Worm (Caenorhabditis elegans) whole organism, midembryonic: ENCODE data around the gene zzz-1.

Experiments used
- T22C8.4 ChIP-seq: fragments of 200-800 bp; sonication (Bioruptor generic); IDR thresholded peaks from 2 replicates; pipeline ENCODE4 v1.3.6; 2022; ENCODE audit warnings: missing genetic modification characterization, missing compliant biosample characterization
- cog-1 ChIP-seq: sonication (generic microtip); optimal IDR thresholded peaks from 2 replicates; lab custom pipeline; 2016; ENCODE audit warnings: missing genetic modification characterization, missing compliant biosample characterization
- flt-1 ChIP-seq: fragments of 200-800 bp; sonication (Bioruptor generic); IDR thresholded peaks from 2 replicates; pipeline ENCODE4 v1.3.6; 2022; ENCODE audit warnings: missing genetic modification characterization, missing compliant biosample characterization
- klf-2 ChIP-seq: fragments of 200-800 bp; sonication (Bioruptor generic); conservative IDR thresholded peaks from 2 replicates; pipeline ENCODE4 v1.3.6; 2022; ENCODE audit warnings: missing genetic modification reagents, missing genetic modification characterization, missing compliant biosample characterization
- ztf-23 ChIP-seq: fragments of 200-800 bp; sonication (Bioruptor generic); IDR thresholded peaks from 2 replicates; pipeline ENCODE4 v1.3.6; 2022; ENCODE audit warnings: missing genetic modification reagents, missing genetic modification characterization, missing compliant biosample characterization

ce11 chrV:10871457-10871861, 37.5 kb downstream of the zzz-1 start:
- TF ChIP-seq T22C8.4 (GFP tag; lab: Robert Waterston, UW) (no peak), ztf-23 (GFP tag; lab: Robert Waterston, UW) (no peak), cog-1 (tag; lab: Kevin White, UChicago) (no peak), flt-1 (GFP tag; lab: Robert Waterston, UW) (no peak), klf-2 (no peak)
